Worm (Caenorhabditis elegans) whole organism, young adult: ENCODE data around the gene gldi-2.

Experiments
- Y53F4B.3 ChIP-seq: fragments of 200-800 bp; sonication (Bioruptor generic); IDR thresholded peaks from 2 replicates; pipeline ENCODE4 v1.3.6; 2022; ENCODE audit warnings: missing genetic modification reagents, missing genetic modification characterization, missing compliant biosample characterization
- Y67H2A.10 ChIP-seq: fragments of 200-800 bp; sonication (Bioruptor generic); conservative IDR thresholded peaks from 2 replicates; pipeline ENCODE4 v1.3.6; 2022; ENCODE audit warnings: missing genetic modification reagents, missing genetic modification characterization, missing compliant biosample characterization
- hlh-26 ChIP-seq: fragments of 200-800 bp; sonication (Bioruptor generic); conservative IDR thresholded peaks from 2 replicates; pipeline ENCODE4 v1.3.6; 2022; ENCODE audit warnings: missing genetic modification reagents, missing genetic modification characterization, missing compliant biosample characterization
- lin-54 ChIP-seq: fragments of 200-800 bp; sonication (Bioruptor generic); optimal IDR thresholded peaks from 2 replicates; lab custom pipeline; 2018; ENCODE audit warnings: mild to moderate bottlenecking, missing genetic modification characterization, missing compliant biosample characterization
- mxl-1 ChIP-seq: sonication (generic microtip); optimal IDR thresholded peaks from 2 replicates; lab custom pipeline; 2016; ENCODE audit warnings: missing genetic modification characterization, missing compliant biosample characterization
- nhr-120 ChIP-seq: fragments of 200-800 bp; sonication (Bioruptor generic); IDR thresholded peaks from 2 replicates; pipeline ENCODE4 v1.3.6; 2022; ENCODE audit warnings: missing genetic modification characterization, missing compliant biosample characterization
- nhr-90 ChIP-seq: sonication (generic microtip); optimal IDR thresholded peaks from 2 replicates; lab custom pipeline; 2016; ENCODE audit warnings: missing genotype, mild to moderate bottlenecking, missing genetic modification characterization, missing compliant biosample characterization
- tbp1 ChIP-seq: fragments of 200-800 bp; sonication (Bioruptor generic); optimal IDR thresholded peaks from 2 replicates; lab custom pipeline; 2018; ENCODE audit warnings: mild to moderate bottlenecking, missing genetic modification characterization, missing compliant biosample characterization
- unc-130 ChIP-seq: sonication (generic microtip); optimal IDR thresholded peaks from 2 replicates; lab custom pipeline; 2016; ENCODE audit warnings: missing genetic modification reagents, missing genetic modification characterization, missing compliant biosample characterization
- ztf-25 ChIP-seq: fragments of 200-800 bp; sonication (Bioruptor generic); IDR thresholded peaks from 2 replicates; pipeline ENCODE4 v1.3.6; 2022; ENCODE audit warnings: missing genetic modification reagents, missing genetic modification characterization, missing compliant biosample characterization

ce11 chrII:6816324-6816723 lies 33.1 kb downstream of the gldi-2 start:
- TF ChIP-seq unc-130 (no peak), Y53F4B.3 (GFP tag; lab: Robert Waterston, UW) (no peak), lin-54 (GFP tag; lab: Kevin White, UChicago) (no peak), Y67H2A.10 (GFP tag; lab: Robert Waterston, UW) (no peak), hlh-26 (GFP tag; lab: Robert Waterston, UW) (no peak), ztf-25 (GFP tag; lab: Robert Waterston, UW) (no peak), nhr-120 (GFP tag; lab: Robert Waterston, UW) (no peak), mxl-1 (tag; lab: Kevin White, UChicago) (no peak), nhr-90 (no peak), tbp1 (GFP tag; lab: Kevin White, UChicago) (no peak)
